Fruit fly (Drosophila melanogaster) whole organism, embryonic: ENCODE measurements around the gene Ir92a.

Experiments
- Atf-2 ChIP-seq: fragments of 200-800 bp; sonication (Bioruptor generic); optimal IDR thresholded peaks from 2 replicates; lab custom pipeline; 2016; ENCODE audit warnings: missing biosample characterization, missing genetic modification characterization
- CG10321 ChIP-seq: fragments of 200-800 bp; sonication (Bioruptor generic); IDR thresholded peaks from 2 replicates; pipeline ENCODE4 v1.3.6; 2022; ENCODE audit warnings: missing biosample characterization, missing genetic modification characterization
- CG10979 ChIP-seq: fragments of 200-800 bp; sonication (Bioruptor generic); optimal IDR thresholded peaks from 2 replicates; lab custom pipeline; 2018; ENCODE audit warnings: missing biosample characterization, mild to moderate bottlenecking, missing genetic modification characterization, moderate library complexity
- CG14014 ChIP-seq: fragments of 200-800 bp; sonication (Bioruptor generic); IDR thresholded peaks from 2 replicates; pipeline ENCODE4 v1.3.6; 2022; ENCODE audit warnings: missing biosample characterization, missing genetic modification characterization
- CG15073 ChIP-seq: fragments of 200-800 bp; sonication (Bioruptor generic); optimal IDR thresholded peaks from 2 replicates; lab custom pipeline; 2016; ENCODE audit warnings: missing biosample characterization, missing genetic modification characterization
- CG15479 ChIP-seq: fragments of 200-800 bp; sonication (Bioruptor generic); optimal IDR thresholded peaks from 3 replicates; lab custom pipeline; 2019; ENCODE audit warnings: missing biosample characterization, mild to moderate bottlenecking, missing genetic modification characterization, moderate library complexity
- CG17829 ChIP-seq: fragments of 200-800 bp; optimal IDR thresholded peaks from 2 replicates; lab custom pipeline; 2019; ENCODE audit warnings: missing biosample characterization, mild to moderate bottlenecking, missing genetic modification characterization, moderate library complexity
- CG2875 ChIP-seq: fragments of 200-800 bp; sonication (Bioruptor generic); optimal IDR thresholded peaks from 2 replicates; lab custom pipeline; 2017; ENCODE audit warnings: missing biosample characterization, mild to moderate bottlenecking, missing genetic modification characterization, missing genetic modification reagents
- CG32532 ChIP-seq: fragments of 200-800 bp; sonication (Bioruptor generic); IDR thresholded peaks from 2 replicates; pipeline ENCODE4 v1.3.6; 2022; ENCODE audit warnings: missing biosample characterization, missing genetic modification characterization
- CG3726 ChIP-seq: fragments of 200-800 bp; sonication (Bioruptor generic); IDR thresholded peaks from 3 replicates; pipeline ENCODE4, ENCODE4 v1.3.6; 2022; ENCODE audit warnings: missing biosample characterization, missing genetic modification characterization
- CG4730 ChIP-seq: fragments of 200-800 bp; sonication (Bioruptor generic); IDR thresholded peaks from 2 replicates; pipeline ENCODE4 v1.3.6; 2022; ENCODE audit warnings: missing biosample characterization, missing genetic modification characterization
- CG6175 ChIP-seq: fragments of 200-800 bp; sonication (Bioruptor generic); IDR thresholded peaks from 3 replicates; pipeline ENCODE4 v1.3.6; 2022; ENCODE audit warnings: missing biosample characterization, missing genetic modification characterization
- CG6689 ChIP-seq: fragments of 200-800 bp; sonication (Bioruptor generic); IDR thresholded peaks from 2 replicates; pipeline ENCODE4 v1.3.6; 2022; ENCODE audit warnings: missing biosample characterization, missing genetic modification characterization
- CTCF ChIP-seq: fragments of 200-800 bp; sonication (Bioruptor generic); optimal IDR thresholded peaks from 2 replicates; lab custom pipeline; 2017; ENCODE audit warnings: missing biosample characterization, mild to moderate bottlenecking, missing genetic modification characterization, moderate library complexity
- Dbx ChIP-seq: fragments of 200-800 bp; sonication (Bioruptor generic); IDR thresholded peaks from 3 replicates; pipeline ENCODE4 v1.3.6; 2022; ENCODE audit warnings: missing biosample characterization, missing genetic modification characterization
- Dfd ChIP-seq, 2 experiments: fragments of >200 bp; optimal IDR thresholded peaks; 2 replicates each; lab custom pipeline; 2017; ENCODE audit warnings: missing biosample characterization in 2 of 2, missing genetic modification characterization in 2 of 2
- Dip2 ChIP-seq: fragments of 200-800 bp; sonication (Bioruptor generic); IDR thresholded peaks from 2 replicates; pipeline ENCODE4 v1.3.6; 2022; ENCODE audit warnings: missing biosample characterization, missing genetic modification characterization
- Dref ChIP-seq: fragments of 200-800 bp; sonication (Bioruptor generic); IDR thresholded peaks from 2 replicates; pipeline ENCODE4 v1.3.6; 2022; ENCODE audit warnings: missing biosample characterization, missing genetic modification characterization
- Ets65A ChIP-seq: fragments of 200-800 bp; sonication (Bioruptor generic); peaks from one replicate; lab custom pipeline; 2016; ENCODE audit warnings: missing biosample characterization, missing genetic modification characterization
- Gsc ChIP-seq: fragments of 200-800 bp; sonication (Bioruptor generic); IDR thresholded peaks from 2 replicates; pipeline ENCODE4 v1.3.6; 2022; ENCODE audit warnings: missing biosample characterization, missing genetic modification characterization
- Hmr ChIP-seq: fragments of 200-800 bp; sonication (Bioruptor generic); optimal IDR thresholded peaks from 3 replicates; lab custom pipeline; 2017; ENCODE audit warnings: mild to moderate bottlenecking, missing biosample characterization, missing genetic modification reagents, missing genetic modification characterization
- Hmx ChIP-seq: fragments of 200-800 bp; sonication (Bioruptor generic); optimal IDR thresholded peaks from 2 replicates; lab custom pipeline; 2016; ENCODE audit warnings: missing biosample characterization, missing genetic modification characterization
- Hr3 ChIP-seq: fragments of 200-800 bp; sonication (Bioruptor generic); optimal IDR thresholded peaks from 3 replicates; lab custom pipeline; 2016; ENCODE audit warnings: missing biosample characterization, missing genetic modification characterization
- Lhr ChIP-seq: fragments of 200-800 bp; sonication (Bioruptor generic); optimal IDR thresholded peaks from 3 replicates; lab custom pipeline; 2017; ENCODE audit warnings: mild to moderate bottlenecking, missing biosample characterization, missing genetic modification reagents, missing genetic modification characterization
- MTF-1 ChIP-seq: fragments of 200-800 bp; sonication (Bioruptor generic); optimal IDR thresholded peaks from 2 replicates; lab custom pipeline; 2018; ENCODE audit warnings: missing biosample characterization, mild to moderate bottlenecking, missing genetic modification characterization, borderline replicate concordance
- Mes4 ChIP-seq: fragments of 200-800 bp; sonication (Bioruptor generic); optimal IDR thresholded peaks from 2 replicates; lab custom pipeline; 2016; ENCODE audit warnings: missing biosample characterization, missing genetic modification characterization
- Mrtf ChIP-seq: fragments of 200-800 bp; sonication (Bioruptor generic); IDR thresholded peaks from 3 replicates; pipeline ENCODE4 v1.3.6; 2022; ENCODE audit warnings: missing biosample characterization, missing genetic modification characterization
- Optix ChIP-seq: fragments of 200-800 bp; sonication (Bioruptor generic); IDR thresholded peaks from 3 replicates; pipeline ENCODE4 v1.3.6; 2022; ENCODE audit warnings: missing biosample characterization, missing genetic modification characterization
- Pdp1 ChIP-seq, 2 experiments: fragments of 200-800 bp; sonication (Bioruptor generic); optimal IDR thresholded peaks; 3 replicates each; lab custom pipeline; 2016; ENCODE audit warnings: missing biosample characterization in 2 of 2, missing genetic modification characterization in 2 of 2, mild to moderate bottlenecking in 1 of 2, moderate library complexity in 1 of 2
- Taf1 ChIP-seq: fragments of 200-800 bp; sonication (Bioruptor generic); IDR thresholded peaks from 2 replicates; pipeline ENCODE4 v1.3.6; 2022; ENCODE audit warnings: missing biosample characterization, missing genetic modification characterization
- ab ChIP-seq: fragments of 200-800 bp; sonication (Bioruptor generic); optimal IDR thresholded peaks from 2 replicates; lab custom pipeline; 2016; ENCODE audit warnings: missing biosample characterization, missing genetic modification characterization
- bcd ChIP-seq: fragments of 200-800 bp; sonication (Bioruptor generic); optimal IDR thresholded peaks from 2 replicates; lab custom pipeline; 2017; ENCODE audit warnings: missing biosample characterization, mild to moderate bottlenecking, missing genetic modification characterization
- bigmax ChIP-seq: fragments of 200-800 bp; sonication (Bioruptor generic); optimal IDR thresholded peaks from 2 replicates; lab custom pipeline; 2018; ENCODE audit warnings: missing biosample characterization, mild to moderate bottlenecking, missing genetic modification characterization
- corto ChIP-seq: fragments of 200-800 bp; sonication (Bioruptor generic); optimal IDR thresholded peaks from 2 replicates; lab custom pipeline; 2016; ENCODE audit warnings: missing biosample characterization, mild to moderate bottlenecking, missing genetic modification characterization, moderate library complexity
- croc ChIP-seq: fragments of 200-800 bp; sonication (Bioruptor generic); conservative IDR thresholded peaks from 3 replicates; pipeline ENCODE4 v1.3.6; 2022; ENCODE audit warnings: missing biosample characterization, missing genetic modification characterization
- crol ChIP-seq: fragments of 200-800 bp; sonication (Bioruptor generic); IDR thresholded peaks from 2 replicates; pipeline ENCODE4 v1.3.6; 2022; ENCODE audit warnings: missing biosample characterization, missing genetic modification characterization
- dati ChIP-seq: fragments of 200-800 bp; sonication (Bioruptor generic); IDR thresholded peaks from 2 replicates; pipeline ENCODE4 v1.3.6; 2022; ENCODE audit warnings: missing biosample characterization, missing genetic modification characterization
- dmrt11E ChIP-seq: fragments of 200-800 bp; sonication (Bioruptor generic); optimal IDR thresholded peaks from 3 replicates; lab custom pipeline; 2018; ENCODE audit warnings: missing biosample characterization, mild to moderate bottlenecking, missing genetic modification characterization, moderate library complexity
- en ChIP-seq: fragments of 200-800 bp; sonication (Bioruptor generic); optimal IDR thresholded peaks from 2 replicates; lab custom pipeline; 2016; ENCODE audit warnings: missing biosample characterization, missing genetic modification characterization
- gem ChIP-seq: fragments of 200-800 bp; sonication (Bioruptor generic); optimal IDR thresholded peaks from 2 replicates; lab custom pipeline; 2019; ENCODE audit warnings: missing biosample characterization, mild to moderate bottlenecking, missing genetic modification characterization, moderate library complexity
- kay ChIP-seq: fragments of 200-800 bp; sonication (Bioruptor generic); optimal IDR thresholded peaks from 2 replicates; lab custom pipeline; 2016; ENCODE audit warnings: missing biosample characterization, missing genetic modification characterization
- ken ChIP-seq: fragments of 200-800 bp; sonication (Bioruptor generic); IDR thresholded peaks from 3 replicates; pipeline ENCODE4 v1.3.6; 2022; ENCODE audit warnings: missing biosample characterization, missing genetic modification characterization
- kni ChIP-seq: fragments of 200-800 bp; sonication (Bioruptor generic); optimal IDR thresholded peaks from 3 replicates; lab custom pipeline; 2017; ENCODE audit warnings: mild to moderate bottlenecking, missing biosample characterization, missing genetic modification reagents, missing genetic modification characterization
- knrl ChIP-seq: fragments of 200-800 bp; sonication (Bioruptor generic); IDR thresholded peaks from 3 replicates; pipeline ENCODE4 v1.3.6; 2022; ENCODE audit warnings: missing biosample characterization, missing genetic modification characterization; ENCODE audit not compliant: partially characterized antibody
- mirr ChIP-seq: fragments of 200-800 bp; sonication (Bioruptor generic); optimal IDR thresholded peaks from 3 replicates; lab custom pipeline; 2018; ENCODE audit warnings: missing biosample characterization, mild to moderate bottlenecking, missing genetic modification characterization
- otp ChIP-seq: fragments of 200-800 bp; sonication (Bioruptor generic); IDR thresholded peaks from 3 replicates; pipeline ENCODE4, ENCODE4 v1.3.6; 2022; ENCODE audit warnings: missing biosample characterization, missing genetic modification characterization
- pho ChIP-seq: fragments of 200-800 bp; sonication (Bioruptor generic); optimal IDR thresholded peaks from 2 replicates; lab custom pipeline; 2016; ENCODE audit warnings: missing biosample characterization, missing genetic modification characterization
- pros ChIP-seq: fragments of 200-800 bp; sonication (Bioruptor generic); optimal IDR thresholded peaks from 3 replicates; lab custom pipeline; 2019; ENCODE audit warnings: missing biosample characterization, mild to moderate bottlenecking, missing genetic modification characterization, moderate library complexity
- row ChIP-seq: fragments of 200-800 bp; sonication (Bioruptor generic); IDR thresholded peaks from 3 replicates; pipeline ENCODE4 v1.3.6; 2022; ENCODE audit warnings: missing biosample characterization, missing genetic modification characterization
- tll ChIP-seq, 2 experiments: fragments of 200-800 bp in 1 of 2; fragments of >200 bp in 1 of 2; sonication (Bioruptor generic) in 1 of 2; optimal IDR thresholded peaks; 2 replicates each; lab custom pipeline; 2017 to 2019; ENCODE audit warnings: missing biosample characterization in 2 of 2, missing genetic modification characterization in 2 of 2, mild to moderate bottlenecking in 1 of 2, moderate library complexity in 1 of 2
- tna ChIP-seq: fragments of 200-800 bp; sonication (Bioruptor generic); IDR thresholded peaks from 2 replicates; pipeline ENCODE4 v1.3.6; 2022; ENCODE audit warnings: missing biosample characterization, missing genetic modification characterization; ENCODE audit not compliant: partially characterized antibody
- zfh2 ChIP-seq: fragments of 200-800 bp; sonication (Bioruptor generic); optimal IDR thresholded peaks from 2 replicates; lab custom pipeline; 2016; ENCODE audit warnings: missing biosample characterization, missing genetic modification characterization

Ir92a gene

DNA sequence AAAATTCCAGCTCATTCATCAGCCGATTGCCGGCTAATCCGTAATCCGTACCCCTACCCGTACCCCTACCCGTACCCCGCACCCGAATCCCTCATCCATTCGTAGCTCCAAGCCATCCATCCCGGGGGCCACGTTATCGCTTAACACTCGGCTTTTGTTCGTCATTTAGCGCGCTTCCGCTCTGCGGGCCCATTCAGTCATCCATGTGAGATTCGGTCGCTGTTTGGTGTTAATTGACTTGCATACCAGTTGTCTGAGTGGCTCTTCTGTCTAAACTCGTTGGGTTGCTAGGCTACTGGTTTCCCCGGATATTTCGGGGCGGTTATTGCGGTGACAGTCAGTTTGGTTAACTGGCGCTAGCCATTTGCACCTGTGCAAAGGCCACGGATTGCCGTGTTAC is 27.4 kb upstream of the Ir92a start (continued):
- TF ChIP-seq Dfd (GFP tag; optimal IDR thresholded peaks at IDR 0.05; lab: Kevin White, UChicago), result no peak
- 0 out of 3 replicates have a peak, but pooled peaks have one; percentile 24 for TF ChIP-seq Optix (GFP tag; lab: Robert Waterston, UW)
- 0 out of 3 replicates have a peak, but pooled peaks have one; percentile 42 for TF ChIP-seq CG6175
- TF ChIP-seq CG6689 (GFP tag; lab: Robert Waterston, UW), result peak; percentile 8; the same call in 1 of the 2 replicates
- peak; percentile 91 for TF ChIP-seq crol
- no peak for TF ChIP-seq Taf1 (GFP tag; lab: Robert Waterston, UW)
- no peak for TF ChIP-seq pho (GFP tag; lab: Kevin White, UChicago)
- TF ChIP-seq en, result no peak
- no peak for TF ChIP-seq Lhr
- no peak for TF ChIP-seq CG17829 (tag; lab: Kevin White, UChicago)
- no peak for TF ChIP-seq zfh2 (GFP tag; lab: Kevin White, UChicago)
- TF ChIP-seq mirr (GFP tag; lab: Kevin White, UChicago), result peak; percentile 47
- 0 out of 2 replicates have a peak, but pooled peaks have one; percentile 5 for TF ChIP-seq CG14014 (GFP tag; lab: Robert Waterston, UW)
- TF ChIP-seq Ets65A, result no peak
- TF ChIP-seq pros (GFP tag; lab: Kevin White, UChicago), result peak; percentile 5
- TF ChIP-seq CG10321 (GFP tag; lab: Robert Waterston, UW), result no peak
- TF ChIP-seq Gsc (GFP tag; lab: Robert Waterston, UW), result no peak
- peak; percentile 3 for TF ChIP-seq kni (GFP tag; lab: Kevin White, UChicago)
- TF ChIP-seq croc (GFP tag; lab: Robert Waterston, UW), result no peak
- no peak for TF ChIP-seq gem (tag; lab: Kevin White, UChicago)
- no peak for TF ChIP-seq dati (GFP tag; lab: Robert Waterston, UW)
- no peak for TF ChIP-seq CG15479 (GFP tag; lab: Kevin White, UChicago)
- no peak for TF ChIP-seq CG2875 (GFP tag; lab: Kevin White, UChicago)
- 0 out of 3 replicates have a peak, but pooled peaks have one; percentile 38 for TF ChIP-seq Dbx (GFP tag; lab: Robert Waterston, UW)
- TF ChIP-seq Dip2 (GFP tag; lab: Robert Waterston, UW), result no peak
- TF ChIP-seq Pdp1 (GFP tag; optimal IDR thresholded peaks at IDR 0.05; lab: Kevin White, UChicago), result peak in 1 of 2 experiments; percentile 39
- TF ChIP-seq Mrtf (GFP tag; lab: Robert Waterston, UW), result no peak
- no peak for TF ChIP-seq Mes4 (GFP tag; lab: Kevin White, UChicago)
- TF ChIP-seq Atf-2 (GFP tag; lab: Kevin White, UChicago), result no peak
- TF ChIP-seq MTF-1 (GFP tag; lab: Kevin White, UChicago), result no peak
- no peak for TF ChIP-seq CG4730 (GFP tag; lab: Robert Waterston, UW)
- peak; percentile 37 for TF ChIP-seq bcd (GFP tag; lab: Kevin White, UChicago)
- no peak for TF ChIP-seq Hr3 (GFP tag; lab: Kevin White, UChicago)
- TF ChIP-seq Hmx (GFP tag; lab: Kevin White, UChicago), result no peak
- peak; percentile 11 for TF ChIP-seq Hmr (GFP tag; lab: Kevin White, UChicago)
- peak; percentile 21; the same call in 1 of the 3 replicates for TF ChIP-seq otp (GFP tag; lab: Robert Waterston, UW)
- no peak for TF ChIP-seq kay (GFP tag; lab: Kevin White, UChicago)
- no peak for TF ChIP-seq dmrt11E
- TF ChIP-seq bigmax (GFP tag; lab: Kevin White, UChicago), result no peak
- TF ChIP-seq row (GFP tag; lab: Robert Waterston, UW), result no peak
- no peak for TF ChIP-seq corto
- TF ChIP-seq Dref (GFP tag; lab: Robert Waterston, UW), result no peak
- TF ChIP-seq CTCF, result no peak
- TF ChIP-seq CG10979 (tag; lab: Kevin White, UChicago), result no peak
- TF ChIP-seq CG3726 (GFP tag; lab: Robert Waterston, UW), result no peak
- 0 out of 2 replicates have a peak, but pooled peaks have one; percentile 11 for TF ChIP-seq tna (GFP tag; lab: Robert Waterston, UW)
- no peak for TF ChIP-seq ab (GFP tag; lab: Kevin White, UChicago)
- no peak for TF ChIP-seq knrl (GFP tag; lab: Robert Waterston, UW)
- TF ChIP-seq ken, result no peak
- TF ChIP-seq CG32532 (GFP tag; lab: Robert Waterston, UW), result no peak; the same call in 1 of the 2 replicates
- no peak for TF ChIP-seq tll (GFP tag; optimal IDR thresholded peaks at IDR 0.05; lab: Kevin White, UChicago)
- TF ChIP-seq CG15073 (GFP tag; lab: Kevin White, UChicago), result no peak
